Worm (Caenorhabditis elegans) whole organism, young adult: ENCODE data around the gene let-858.

ENCODE experiments used
- sptf-2 ChIP-seq: fragments of 200-800 bp; sonication (Bioruptor generic); optimal IDR thresholded peaks from 2 replicates; lab custom pipeline; 2018; ENCODE audit warnings: mild to moderate bottlenecking, missing genetic modification characterization, missing compliant biosample characterization
- unc-62 ChIP-seq: fragments of 150-350 bp; optimal IDR thresholded peaks from 2 replicates; lab custom pipeline; 2014; ENCODE audit warnings: missing biosample characterization, missing genetic modification reagents, missing genetic modification characterization
- ztf-6 ChIP-seq: fragments of 200-800 bp; sonication (Bioruptor generic); IDR thresholded peaks from 2 replicates; pipeline ENCODE4 v1.3.6; 2022; ENCODE audit warnings: missing genetic modification reagents, missing genetic modification characterization, missing compliant biosample characterization

- TF ChIP-seq ztf-6 (GFP tag; lab: Robert Waterston, UW), result no peak
- no peak for TF ChIP-seq sptf-2 (GFP tag; lab: Kevin White, UChicago)
- TF ChIP-seq unc-62 (GFP tag; lab: Kevin White, UChicago), result no peak
Measured at ce11 chrII:10989180-10989579, 33.0 kb upstream of the let-858 start.
